Fruit fly (Drosophila melanogaster) whole organism, prepupa: Measurements from ENCODE around the gene CG31523.

ENCODE experiments used
- CG16779 ChIP-seq: fragments of 200-800 bp; sonication (Bioruptor generic); optimal IDR thresholded peaks from 3 replicates; lab custom pipeline; 2017; ENCODE audit warnings: missing biosample characterization, mild to moderate bottlenecking, missing genetic modification characterization
- CG3919 ChIP-seq: fragments of 200-800 bp; sonication (Bioruptor generic); optimal IDR thresholded peaks from 3 replicates; lab custom pipeline; 2016; ENCODE audit warnings: missing biosample characterization, missing genetic modification characterization
- CG8119 ChIP-seq: fragments of 200-800 bp; sonication (Bioruptor generic); IDR thresholded peaks from 3 replicates; pipeline ENCODE4 v1.3.6; 2022; ENCODE audit warnings: missing biosample characterization, missing genetic modification characterization
- Gug ChIP-seq: fragments of 200-800 bp; sonication (Bioruptor generic); IDR thresholded peaks from 2 replicates; pipeline ENCODE4 v1.3.6; 2022; ENCODE audit warnings: missing biosample characterization, missing genetic modification characterization
- Lpt ChIP-seq: fragments of 200-800 bp; sonication (Bioruptor generic); optimal IDR thresholded peaks from 3 replicates; lab custom pipeline; 2016; ENCODE audit warnings: missing biosample characterization, missing genetic modification characterization
- Met ChIP-seq: fragments of 200-800 bp; sonication (Bioruptor generic); optimal IDR thresholded peaks from 3 replicates; lab custom pipeline; 2016; ENCODE audit warnings: missing biosample characterization, missing genetic modification characterization
- net ChIP-seq: fragments of 200-800 bp; sonication (Bioruptor generic); optimal IDR thresholded peaks from 3 replicates; lab custom pipeline; 2016; ENCODE audit warnings: missing biosample characterization, missing genetic modification characterization

DNA sequence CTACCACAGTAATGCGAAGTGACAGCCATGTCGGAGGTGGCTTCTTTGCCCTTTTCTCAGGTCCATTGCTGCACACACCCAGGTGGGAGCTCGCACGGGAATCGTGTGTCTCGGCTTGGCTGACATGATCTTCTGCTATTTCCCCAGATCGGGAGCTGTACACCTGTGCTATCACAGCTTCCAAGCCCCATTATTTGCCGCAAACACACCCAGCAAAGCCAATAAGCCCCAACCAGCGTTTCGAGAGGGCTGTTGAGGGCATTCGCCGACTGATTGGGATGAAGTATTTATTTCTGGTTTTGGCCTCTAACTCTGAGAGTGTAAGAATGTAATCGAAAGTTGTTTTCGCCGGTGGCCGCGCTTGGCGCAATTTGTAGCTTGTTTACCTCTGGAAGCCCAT lies 21.4 kb downstream of the CG31523 start:
- TF ChIP-seq net (GFP tag; lab: Kevin White, UChicago) (no peak), Gug (no peak), CG3919 (GFP tag; lab: Kevin White, UChicago) (no peak), CG16779 (no peak), Lpt (GFP tag; lab: Kevin White, UChicago) (no peak), Met (no peak), CG8119 (GFP tag; lab: Robert Waterston, UW) (no peak)
